Worm (Caenorhabditis elegans): ENCODE data around the gene clec-170.

DNA sequence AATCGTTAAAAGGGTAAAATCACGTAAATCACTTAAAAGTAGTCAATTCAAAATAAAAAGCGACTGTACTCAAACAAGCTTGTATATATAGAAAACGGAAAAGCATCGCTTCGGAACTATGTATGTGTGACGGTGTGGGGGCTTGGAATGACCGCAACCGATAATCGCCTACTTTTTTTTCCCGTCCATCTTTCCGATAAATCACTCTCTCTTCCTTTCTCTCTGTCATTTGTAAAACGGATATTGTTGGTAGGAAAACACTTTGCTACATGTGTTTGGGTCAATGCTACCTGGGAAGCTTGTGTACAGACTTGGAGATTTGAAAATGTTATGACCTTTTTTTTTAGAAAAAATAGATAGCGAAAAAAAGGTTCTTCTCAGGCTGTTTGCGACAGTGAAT, 41.9 kb upstream of the clec-170 start:
- TF ChIP-seq che-1 (tag; optimal IDR thresholded peaks at IDR 0.05) (no peak), pha-4 (tag; optimal IDR thresholded peaks at IDR 0.05) (no peak), elt-4 (tag; optimal IDR thresholded peaks at IDR 0.05) (no peak), hlh-13 (GFP tag; optimal IDR thresholded peaks at IDR 0.05) (no peak), ceh-18 (tag; optimal IDR thresholded peaks at IDR 0.05) (no peak), dve-1 (tag; optimal IDR thresholded peaks at IDR 0.05) (no peak), rnt-1 (tag; optimal IDR thresholded peaks at IDR 0.05) (no peak)
